Worm (Caenorhabditis elegans): ENCODE results near the gene T27E7.3.

DNA sequence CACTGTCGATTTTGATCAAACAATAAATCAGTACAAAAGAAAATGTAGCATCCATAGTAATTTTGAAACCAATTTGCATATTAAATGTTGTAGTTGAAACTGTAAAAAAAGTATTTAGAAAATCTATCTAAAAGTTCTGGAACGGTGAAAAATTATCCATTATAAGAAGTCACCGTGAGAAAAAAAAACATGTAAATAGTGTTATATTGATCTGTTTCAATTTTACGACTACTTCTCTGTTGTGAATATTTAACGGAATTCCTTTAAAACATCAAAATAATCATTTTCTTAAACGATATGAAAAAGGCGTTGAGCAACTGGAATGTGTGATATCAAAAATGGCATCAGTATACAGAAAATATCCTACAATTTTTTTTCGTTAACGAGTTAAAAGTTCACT, 20.5 kb downstream of the T27E7.3 start, which contains the start of gene T27E7.9:
- TF ChIP-seq mep-1 (tag; optimal IDR thresholded peaks at IDR 0.05) (no peak), F16B12.6 (tag; optimal IDR thresholded peaks at IDR 0.05) (no peak), jun-1 (tag; optimal IDR thresholded peaks at IDR 0.05) (no peak), nhr-28 (tag; optimal IDR thresholded peaks at IDR 0.05) (no peak), unc-62 (GFP tag; optimal IDR thresholded peaks at IDR 0.05) (no peak), aly-2 (tag; optimal IDR thresholded peaks at IDR 0.05) (no peak), ztf-4 (tag; optimal IDR thresholded peaks at IDR 0.05) (no peak), nhr-11 (tag; optimal IDR thresholded peaks at IDR 0.05) (no peak), unc-86 (tag; optimal IDR thresholded peaks at IDR 0.05) (no peak)

Measured in whole organism, L1 larva.